Fruit fly (Drosophila melanogaster): Measurements from ENCODE around the gene CG33500.

CG33500 gene

DNA sequence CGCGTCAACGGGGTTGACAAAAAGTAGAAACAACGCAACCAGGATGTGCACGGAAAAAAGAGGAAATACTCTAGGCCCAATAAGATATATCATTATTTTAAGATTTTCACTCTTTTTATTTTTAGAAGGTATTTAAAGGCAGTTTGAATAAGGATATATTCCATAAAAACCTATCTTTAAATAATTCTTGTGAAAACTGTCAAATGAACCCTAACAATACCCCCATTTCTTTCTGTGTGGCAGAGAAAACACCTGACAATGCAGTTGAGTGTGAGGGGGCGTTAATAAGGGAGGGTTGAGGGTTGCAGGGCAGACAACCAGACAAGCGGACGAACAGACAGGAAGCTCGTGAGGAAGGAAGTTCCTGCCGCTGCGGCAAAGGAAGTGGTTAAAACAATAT lies 43.5 kb downstream of the CG33500 start:
- TF ChIP-seq Hr38 (GFP tag; optimal IDR thresholded peaks at IDR 0.05) (no peak), CG6163 (GFP tag; IDR thresholded peaks at IDR 0.05) (peak; percentile 75; the same call in 2 of the 3 replicates), CG4318 (GFP tag; optimal IDR thresholded peaks at IDR 0.05) (peak; percentile 47), lz (GFP tag; optimal IDR thresholded peaks at IDR 0.05) (peak; percentile 47), Gug (GFP tag; IDR thresholded peaks at IDR 0.05) (peak; percentile 53), dsx (GFP tag; optimal IDR thresholded peaks at IDR 0.05; ENCODE audit: poor library complexity, severe bottlenecking) (peak; percentile 51), CG6854 (GFP tag; optimal IDR thresholded peaks at IDR 0.05) (no peak), Sox102F (GFP tag; optimal IDR thresholded peaks at IDR 0.05) (peak; percentile 43), Eip93F (GFP tag; optimal IDR thresholded peaks at IDR 0.05) (no peak), Blimp-1 (GFP tag; optimal IDR thresholded peaks at IDR 0.05) (no peak), Eip75B (GFP tag; optimal IDR thresholded peaks at IDR 0.05) (peak; percentile 62), CG32006 (GFP tag; optimal IDR thresholded peaks at IDR 0.05) (peak; percentile 78), Hr4 (GFP tag; optimal IDR thresholded peaks at IDR 0.05) (peak; percentile 72), Ets96B (tag; optimal IDR thresholded peaks at IDR 0.05) (peak; percentile 71), Lpt (GFP tag; optimal IDR thresholded peaks at IDR 0.05) (no peak), CG8119 (GFP tag; IDR thresholded peaks at IDR 0.05) (peak; percentile 68), Hr39 (GFP tag; optimal IDR thresholded peaks at IDR 0.05) (peak; percentile 36), Sox14 (GFP tag; optimal IDR thresholded peaks at IDR 0.05) (peak; percentile 53), salr (GFP tag; optimal IDR thresholded peaks at IDR 0.05) (peak; percentile 33 to 34), Met (GFP tag; optimal IDR thresholded peaks at IDR 0.05) (peak; percentile 48), pdm3 (GFP tag; optimal IDR thresholded peaks at IDR 0.05) (peak; percentile 59), acj6 (GFP tag; optimal IDR thresholded peaks at IDR 0.05) (peak; percentile 47), CG8632 (GFP tag; optimal IDR thresholded peaks at IDR 0.05) (peak; percentile 48), OdsH (GFP tag; optimal IDR thresholded peaks at IDR 0.05) (peak; percentile 51), fd85E (GFP tag; optimal IDR thresholded peaks at IDR 0.05) (no peak), svp (GFP tag) (peak; percentile 76), CG31627 (GFP tag; optimal IDR thresholded peaks at IDR 0.05) (peak; percentile 53), Smox (GFP tag; optimal IDR thresholded peaks at IDR 0.05) (peak; percentile 48), Ets21C (GFP tag; optimal IDR thresholded peaks at IDR 0.05) (no peak), spab (GFP tag; optimal IDR thresholded peaks at IDR 0.05) (peak; percentile 47), CG1621 (tag; optimal IDR thresholded peaks at IDR 0.05) (peak; percentile 31), CG3919 (GFP tag; optimal IDR thresholded peaks at IDR 0.05) (peak; percentile 65), CG10669 (GFP tag; optimal IDR thresholded peaks at IDR 0.05) (peak; percentile 70), net (GFP tag; optimal IDR thresholded peaks at IDR 0.05) (peak; percentile 63), CG6808 (GFP tag; optimal IDR thresholded peaks at IDR 0.05) (peak; percentile 58), CG10631 (GFP tag; optimal IDR thresholded peaks at IDR 0.05) (peak; percentile 54), CG9139 (GFP tag; optimal IDR thresholded peaks at IDR 0.05) (no peak), dac (GFP tag; optimal IDR thresholded peaks at IDR 0.05) (peak; percentile 34), CG15336 (GFP tag; IDR thresholded peaks at IDR 0.05) (peak; percentile 76), CG11762 (GFP tag; optimal IDR thresholded peaks at IDR 0.05; ENCODE audit: insufficient read depth) (peak; percentile 33), CG7368 (GFP tag; optimal IDR thresholded peaks at IDR 0.05) (peak; percentile 12), eg (GFP tag; IDR thresholded peaks at IDR 0.05) (peak; percentile 81), topi (GFP tag; optimal IDR thresholded peaks at IDR 0.05) (peak; percentile 63), esn (GFP tag; optimal IDR thresholded peaks at IDR 0.05) (peak; percentile 57), Eip78C (GFP tag) (peak; percentile 87), cyc (GFP tag; optimal IDR thresholded peaks at IDR 0.05) (peak; percentile 52), CG8319 (GFP tag; optimal IDR thresholded peaks at IDR 0.05) (no peak), ss (GFP tag; optimal IDR thresholded peaks at IDR 0.05) (peak; percentile 21 to 64), CG3032 (tag; optimal IDR thresholded peaks at IDR 0.05) (peak; percentile 50), CG11294 (GFP tag; IDR thresholded peaks at IDR 0.05) (no peak), CG6792 (GFP tag; optimal IDR thresholded peaks at IDR 0.05) (peak; percentile 44), vri (GFP tag; optimal IDR thresholded peaks at IDR 0.05) (no peak)
